Worm (Caenorhabditis elegans): ENCODE data around the gene gdi-1.

The gdi-1 gene

DNA sequence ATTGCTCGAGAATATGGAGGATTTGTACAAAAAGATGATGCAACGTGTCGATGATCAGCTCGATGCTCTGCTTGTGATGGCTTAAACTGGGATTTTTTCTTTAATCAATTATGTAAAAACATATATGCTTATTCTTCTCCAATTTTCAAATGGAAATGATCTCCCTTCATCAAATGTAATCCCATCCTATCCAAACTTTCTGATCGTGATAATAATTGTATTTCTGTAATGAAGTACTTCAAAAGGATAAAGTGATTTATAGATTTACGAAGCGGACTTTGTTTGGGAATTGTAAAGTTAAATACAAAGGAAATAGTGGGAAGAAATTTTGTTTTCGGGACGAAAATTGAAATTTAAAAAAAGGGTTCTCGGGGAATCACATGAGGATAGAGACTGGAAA lies 2.1 kb downstream of the gdi-1 start (continued):
- TF ChIP-seq madf-6 (GFP tag; IDR thresholded peaks at IDR 0.05) (no peak), aptf-3 (GFP tag; IDR thresholded peaks at IDR 0.05) (no peak), F23B12.7 (tag; optimal IDR thresholded peaks at IDR 0.05; ENCODE audit: insufficient read depth) (no peak), hlh-26 (GFP tag; conservative IDR thresholded peaks at IDR 0.05) (no peak), attf-3 (GFP tag; conservative IDR thresholded peaks at IDR 0.05) (no peak), gei-17 (GFP tag; optimal IDR thresholded peaks at IDR 0.05) (no peak), F22D6.2 (tag; optimal IDR thresholded peaks at IDR 0.05) (no peak), chd-7 (tag; optimal IDR thresholded peaks at IDR 0.05) (no peak), egl-18 (GFP tag; IDR thresholded peaks at IDR 0.05) (no peak), let-526 (GFP tag; IDR thresholded peaks at IDR 0.05) (no peak), fkh-3 (tag; optimal IDR thresholded peaks at IDR 0.05) (no peak), cebp-1 (GFP tag; IDR thresholded peaks at IDR 0.05) (no peak), cebp-1 (tag; optimal IDR thresholded peaks at IDR 0.05) (peak; percentile 25), ekl-4 (GFP tag; IDR thresholded peaks at IDR 0.05) (0 out of 2 replicates have a peak, but pooled peaks have one; percentile 26), rcor-1 (GFP tag; IDR thresholded peaks at IDR 0.05) (no peak), let-607 (tag; optimal IDR thresholded peaks at IDR 0.05) (peak in 1 of 2 experiments; percentile 20), attf-6 (GFP tag; IDR thresholded peaks at IDR 0.05) (peak; percentile 95), madf-10 (tag; optimal IDR thresholded peaks at IDR 0.05) (no peak), C06A6.2 (GFP tag; conservative IDR thresholded peaks at IDR 0.05) (no peak), ceh-100 (GFP tag; IDR thresholded peaks at IDR 0.05) (no peak), mxl-1 (tag; optimal IDR thresholded peaks at IDR 0.05) (no peak), efl-1 (GFP tag; optimal IDR thresholded peaks at IDR 0.05) (no peak), unc-62 (GFP tag; optimal IDR thresholded peaks at IDR 0.05) (no peak), lsy-27 (tag; optimal IDR thresholded peaks at IDR 0.05; ENCODE audit: borderline replicate concordance, insufficient read depth) (no peak), cebp-2 (GFP tag; IDR thresholded peaks at IDR 0.05) (no peak), pha-4 (tag; optimal IDR thresholded peaks at IDR 0.05) (no peak), ceh-40 (GFP tag; IDR thresholded peaks at IDR 0.05) (no peak), ztf-6 (GFP tag; IDR thresholded peaks at IDR 0.05) (no peak), madf-3 (GFP tag; IDR thresholded peaks at IDR 0.05) (no peak), nhr-120 (GFP tag; IDR thresholded peaks at IDR 0.05) (no peak), ztf-25 (GFP tag; IDR thresholded peaks at IDR 0.05) (no peak), tlf-1 (GFP tag; optimal IDR thresholded peaks at IDR 0.05) (peak; percentile 38), ztf-18 (tag; optimal IDR thresholded peaks at IDR 0.05) (peak; percentile 6), snpc-4 (GFP tag; optimal IDR thresholded peaks at IDR 0.05) (peak; percentile 72), snpc-4 (tag; optimal IDR thresholded peaks at IDR 0.05) (peak in 3 of 4 experiments; percentile 20 to 90 (median 45)), dox-1 (GFP tag; IDR thresholded peaks at IDR 0.05) (no peak), snpc-3.4 (tag; optimal IDR thresholded peaks at IDR 0.05) (no peak), lsl-1 (GFP tag; optimal IDR thresholded peaks at IDR 0.05) (peak; percentile 0), akir-1 (GFP tag; optimal IDR thresholded peaks at IDR 0.05) (no peak), T26A5.8 (tag; optimal IDR thresholded peaks at IDR 0.05) (no peak), K12H6.12 (tag; optimal IDR thresholded peaks at IDR 0.05) (no peak), Y95B8A.8 (GFP tag; IDR thresholded peaks at IDR 0.05) (peak; percentile 68; the same call in 1 of the 2 replicates), Y56A3A.18 (GFP tag; IDR thresholded peaks at IDR 0.05) (0 out of 2 replicates have a peak, but pooled peaks have one; percentile 3), tbx-9 (tag; optimal IDR thresholded peaks at IDR 0.05; ENCODE audit: borderline replicate concordance) (no peak), ztf-22 (GFP tag; optimal IDR thresholded peaks at IDR 0.05) (no peak), Y53G8AR.9 (GFP tag; conservative IDR thresholded peaks at IDR 0.05) (no peak), sptf-2 (GFP tag; optimal IDR thresholded peaks at IDR 0.05) (no peak), nfyb-1 (GFP tag; IDR thresholded peaks at IDR 0.05) (no peak), ceh-27 (GFP tag; optimal IDR thresholded peaks at IDR 0.05) (no peak)

Measured in whole organism, young adult.